Worm (Caenorhabditis elegans) whole organism, L4 larva: ENCODE data around the gene gcp-2.2.

Experiments
- D1046.2 ChIP-seq: fragments of 200-800 bp; sonication (Bioruptor generic); IDR thresholded peaks from 2 replicates; pipeline ENCODE4 v1.3.6; 2022; ENCODE audit warnings: missing genetic modification characterization, missing compliant biosample characterization
- F10B5.3 ChIP-seq: sonication (generic microtip); optimal IDR thresholded peaks from 2 replicates; lab custom pipeline; 2016; ENCODE audit warnings: mild to moderate bottlenecking, missing genetic modification characterization, missing compliant biosample characterization
- Y48G9A.11 ChIP-seq: fragments of 200-800 bp; sonication (Bioruptor generic); IDR thresholded peaks from 2 replicates; pipeline ENCODE4 v1.3.6; 2022; ENCODE audit warnings: missing genetic modification reagents, missing genetic modification characterization, missing compliant biosample characterization
- Y5F2A.4 ChIP-seq: fragments of 200-800 bp; sonication (Bioruptor generic); optimal IDR thresholded peaks from 2 replicates; lab custom pipeline; 2018; ENCODE audit warnings: mild to moderate bottlenecking, missing genetic modification characterization, missing compliant biosample characterization
- Y75B8A.6 ChIP-seq: fragments of 200-800 bp; sonication (Bioruptor generic); IDR thresholded peaks from 2 replicates; pipeline ENCODE4 v1.3.6; 2022; ENCODE audit warnings: missing genetic modification reagents, missing genetic modification characterization, missing compliant biosample characterization
- aha-1 ChIP-seq: fragments of 150-350 bp; peaks from one replicate; lab custom pipeline; 2014; ENCODE audit warnings: missing biosample characterization, missing genetic modification characterization
- ama-1 ChIP-seq: fragments of 150-350 bp; optimal IDR thresholded peaks from 2 replicates; lab custom pipeline; 2014; ENCODE audit warnings: inconsistent platforms, mixed read lengths
- ceh-32 ChIP-seq: sonication (generic microtip); optimal IDR thresholded peaks from 2 replicates; lab custom pipeline; 2016; ENCODE audit warnings: mild to moderate bottlenecking, missing genetic modification characterization, missing compliant biosample characterization; ENCODE audit not compliant: poor library complexity
- ceh-44 ChIP-seq: fragments of 200-800 bp; sonication (Bioruptor generic); IDR thresholded peaks from 2 replicates; pipeline ENCODE4 v1.3.6; 2022; ENCODE audit warnings: missing genetic modification reagents, missing genetic modification characterization, missing compliant biosample characterization
- ceh-62 ChIP-seq: sonication (generic microtip); optimal IDR thresholded peaks from 2 replicates; lab custom pipeline; 2017; ENCODE audit warnings: missing biosample characterization, missing genetic modification characterization
- ces-1 ChIP-seq: fragments of 150-350 bp; sonication (generic microtip); optimal IDR thresholded peaks from 4 replicates; lab custom pipeline; 2014; ENCODE audit warnings: missing biosample characterization, missing genetic modification reagents, missing genetic modification characterization
- ctbp-1 ChIP-seq: fragments of 200-800 bp; sonication (Bioruptor generic); IDR thresholded peaks from 2 replicates; pipeline ENCODE4 v1.3.6; 2022; ENCODE audit warnings: missing genetic modification reagents, missing genetic modification characterization, missing compliant biosample characterization
- daf-16 ChIP-seq, 3 experiments: sonication (generic microtip); optimal IDR thresholded peaks; 2 replicates each; lab custom pipeline; 2016 to 2017; ENCODE audit warnings: missing genetic modification characterization in 3 of 3, missing genetic modification reagents in 3 of 3, mild to moderate bottlenecking in 2 of 3, missing compliant biosample characterization in 2 of 3, missing biosample characterization in 1 of 3, moderate library complexity in 1 of 3
- daf-19 ChIP-seq: fragments of 200-800 bp; sonication (Bioruptor generic); conservative IDR thresholded peaks from 2 replicates; pipeline ENCODE4 v1.3.6; 2022; ENCODE audit warnings: missing genetic modification characterization, missing compliant biosample characterization
- dmd-6 ChIP-seq: fragments of 200-800 bp; sonication (Bioruptor generic); IDR thresholded peaks from 2 replicates; pipeline ENCODE4 v1.3.6; 2022; ENCODE audit warnings: missing genetic modification reagents, missing genetic modification characterization, missing compliant biosample characterization
- dmd-8 ChIP-seq: fragments of 200-800 bp; sonication (Bioruptor generic); IDR thresholded peaks from 2 replicates; pipeline ENCODE4 v1.3.6; 2022; ENCODE audit warnings: missing genetic modification characterization, missing compliant biosample characterization
- dve-1 ChIP-seq: sonication (generic microtip); optimal IDR thresholded peaks from 2 replicates; lab custom pipeline; 2017; ENCODE audit warnings: antibody characterized with exemption, mild to moderate bottlenecking, missing genetic modification characterization, missing compliant biosample characterization; ENCODE audit not compliant: insufficient read depth
- gei-8 ChIP-seq: fragments of 200-800 bp; sonication (Bioruptor generic); optimal IDR thresholded peaks from 2 replicates; lab custom pipeline; 2018; ENCODE audit warnings: mild to moderate bottlenecking, missing genetic modification characterization, missing compliant biosample characterization
- hlh-11 ChIP-seq: fragments of 200-800 bp; sonication (Bioruptor generic); optimal IDR thresholded peaks from 2 replicates; lab custom pipeline; 2018; ENCODE audit warnings: mild to moderate bottlenecking, missing genetic modification characterization, missing compliant biosample characterization
- hmg-1.1 ChIP-seq: fragments of 200-800 bp; sonication (Bioruptor generic); IDR thresholded peaks from 2 replicates; pipeline ENCODE4 v1.3.6; 2022; ENCODE audit warnings: missing genetic modification reagents, missing genetic modification characterization, missing compliant biosample characterization
- lin-1 ChIP-seq: fragments of 200-800 bp; sonication (Bioruptor generic); IDR thresholded peaks from 2 replicates; pipeline ENCODE4 v1.3.6; 2022; ENCODE audit warnings: missing genetic modification reagents, missing genetic modification characterization, missing compliant biosample characterization
- lir-3 ChIP-seq: sonication (generic microtip); optimal IDR thresholded peaks from 2 replicates; lab custom pipeline; 2016; ENCODE audit warnings: mild to moderate bottlenecking, missing genetic modification characterization, missing compliant biosample characterization
- mdl-1 ChIP-seq, 2 experiments: fragments of 150-350 bp in 1 of 2; sonication (generic microtip) in 1 of 2; optimal IDR thresholded peaks; 2 replicates each; lab custom pipeline; 2014 to 2017; ENCODE audit warnings: missing biosample characterization in 2 of 2, missing genetic modification characterization in 2 of 2
- mdt-29 ChIP-seq: fragments of 200-800 bp; sonication (Bioruptor generic); IDR thresholded peaks from 2 replicates; pipeline ENCODE4 v1.3.6; 2022; ENCODE audit warnings: missing genetic modification reagents, missing genetic modification characterization, missing compliant biosample characterization
- mep-1 ChIP-seq: fragments of 150-350 bp; sonication (generic microtip); optimal IDR thresholded peaks from 3 replicates; lab custom pipeline; 2014; ENCODE audit warnings: missing biosample characterization, missing genetic modification characterization
- mes-2 ChIP-seq: sonication (generic microtip); optimal IDR thresholded peaks from 2 replicates; lab custom pipeline; 2016; ENCODE audit warnings: missing genotype, mild to moderate bottlenecking, missing genetic modification characterization, missing compliant biosample characterization; ENCODE audit not compliant: poor library complexity, severe bottlenecking
- mxl-3 ChIP-seq: fragments of 200-800 bp; sonication (Bioruptor generic); optimal IDR thresholded peaks from 2 replicates; lab custom pipeline; 2018; ENCODE audit warnings: mild to moderate bottlenecking, missing genetic modification characterization, missing compliant biosample characterization
- nhr-102 ChIP-seq: sonication (generic microtip); optimal IDR thresholded peaks from 2 replicates; lab custom pipeline; 2016; ENCODE audit warnings: mild to moderate bottlenecking, missing genetic modification characterization, moderate library complexity, missing compliant biosample characterization
- nhr-237 ChIP-seq: sonication (generic microtip); optimal IDR thresholded peaks from 2 replicates; lab custom pipeline; 2017; ENCODE audit warnings: missing biosample characterization, missing genetic modification characterization
- nhr-25 ChIP-seq: sonication (generic microtip); optimal IDR thresholded peaks from 2 replicates; lab custom pipeline; 2017; ENCODE audit warnings: missing genetic modification characterization, mild to moderate bottlenecking, missing compliant biosample characterization, antibody characterized with exemption, moderate library complexity, borderline replicate concordance; ENCODE audit not compliant: insufficient read depth
- nhr-28 ChIP-seq: fragments of 150-350 bp; optimal IDR thresholded peaks from 2 replicates; lab custom pipeline; 2014; ENCODE audit warnings: missing biosample characterization, missing genetic modification characterization
- nhr-42 ChIP-seq: fragments of 200-800 bp; sonication (Bioruptor generic); IDR thresholded peaks from 2 replicates; pipeline ENCODE4 v1.3.6; 2022; ENCODE audit warnings: missing genetic modification characterization, missing compliant biosample characterization
- nhr-48 ChIP-seq: sonication (generic microtip); optimal IDR thresholded peaks from 2 replicates; lab custom pipeline; 2016; ENCODE audit warnings: mild to moderate bottlenecking, missing genetic modification characterization, missing compliant biosample characterization
- nhr-77 ChIP-seq: fragments of 150-350 bp; optimal IDR thresholded peaks from 2 replicates; lab custom pipeline; 2014; ENCODE audit warnings: missing biosample characterization, missing genetic modification characterization
- php-3 ChIP-seq: fragments of 200-800 bp; sonication (Bioruptor generic); IDR thresholded peaks from 2 replicates; pipeline ENCODE4 v1.3.6; 2022; ENCODE audit warnings: missing genetic modification reagents, missing genetic modification characterization, missing compliant biosample characterization
- pqm-1 ChIP-seq: sonication (generic microtip); optimal IDR thresholded peaks from 2 replicates; lab custom pipeline; 2017; ENCODE audit warnings: missing biosample characterization, missing genetic modification characterization
- saeg-2 ChIP-seq: fragments of 200-800 bp; sonication (Bioruptor generic); IDR thresholded peaks from 2 replicates; pipeline ENCODE4 v1.3.6; 2022; ENCODE audit warnings: missing genetic modification reagents, missing genetic modification characterization, missing compliant biosample characterization
- set-16 ChIP-seq: fragments of 200-800 bp; sonication (Bioruptor generic); IDR thresholded peaks from 2 replicates; pipeline ENCODE4 v1.3.6; 2022; ENCODE audit warnings: missing genetic modification reagents, missing genetic modification characterization, missing compliant biosample characterization
- spr-3 ChIP-seq: fragments of 200-800 bp; sonication (Bioruptor generic); optimal IDR thresholded peaks from 2 replicates; lab custom pipeline; 2018; ENCODE audit warnings: mild to moderate bottlenecking, missing genetic modification characterization, missing compliant biosample characterization
- tra-1 ChIP-seq: fragments of 200-800 bp; sonication (Bioruptor generic); IDR thresholded peaks from 2 replicates; pipeline ENCODE4 v1.3.6; 2022; ENCODE audit warnings: missing genetic modification reagents, missing genetic modification characterization, missing compliant biosample characterization
- unc-39 ChIP-seq: sonication (generic microtip); optimal IDR thresholded peaks from 2 replicates; lab custom pipeline; 2017; ENCODE audit warnings: missing biosample characterization, missing genetic modification characterization
- unc-62 ChIP-seq, 3 experiments: fragments of 150-350 bp in 1 of 3; sonication (generic microtip); optimal IDR thresholded peaks in 2 of 3; peaks in 1 of 3; 1 replicate in 1 of 3; 2 replicates in 2 of 3; lab custom pipeline; 2014 to 2017; ENCODE audit warnings: missing biosample characterization in 3 of 3, missing genetic modification characterization in 3 of 3, missing genetic modification reagents in 3 of 3, missing genotype in 1 of 3
- zfp-2 ChIP-seq: sonication (generic microtip); optimal IDR thresholded peaks from 2 replicates; lab custom pipeline; 2016; ENCODE audit warnings: mild to moderate bottlenecking, missing genetic modification characterization, missing compliant biosample characterization
- zfp-3 ChIP-seq: fragments of 200-800 bp; sonication (Bioruptor generic); conservative IDR thresholded peaks from 2 replicates; pipeline ENCODE4 v1.3.6; 2022; ENCODE audit warnings: missing genetic modification reagents, missing genetic modification characterization, missing compliant biosample characterization
- zip-11 ChIP-seq: fragments of 200-800 bp; sonication (Bioruptor generic); IDR thresholded peaks from 2 replicates; pipeline ENCODE4 v1.3.6; 2022; ENCODE audit warnings: missing genetic modification characterization, missing compliant biosample characterization

Gene gcp-2.2

ce11 chrX:11509547-11509946 is 28.0 kb upstream of the gcp-2.2 start:
- no peak for TF ChIP-seq Y75B8A.6 (GFP tag; lab: Robert Waterston, UW)
- peak; percentile 81 for TF ChIP-seq dmd-6
- TF ChIP-seq ama-1 = no peak
- TF ChIP-seq mxl-3 = peak; percentile 34
- no peak for TF ChIP-seq nhr-48 (tag; lab: Kevin White, UChicago)
- 0 out of 2 replicates have a peak, but pooled peaks have one; percentile 26 for TF ChIP-seq php-3 (GFP tag; lab: Robert Waterston, UW)
- TF ChIP-seq lin-1 = 0 out of 2 replicates have a peak, but pooled peaks have one; percentile 24
- TF ChIP-seq dve-1 (tag; lab: Kevin White, UChicago) = peak; percentile 57
- peak; percentile 39 for TF ChIP-seq nhr-77
- no peak for TF ChIP-seq daf-16 (GFP tag; optimal IDR thresholded peaks at IDR 0.05; lab: Kevin White, UChicago)
- peak; percentile 81 for TF ChIP-seq daf-16 (tag; optimal IDR thresholded peaks at IDR 0.05; lab: Kevin White, UChicago)
- TF ChIP-seq tra-1 (GFP tag; lab: Robert Waterston, UW) = 0 out of 2 replicates have a peak, but pooled peaks have one; percentile 17
- TF ChIP-seq hlh-11 (tag; lab: Kevin White, UChicago) = peak; percentile 69
- peak; percentile 96 for TF ChIP-seq pqm-1 (tag; lab: Kevin White, UChicago)
- TF ChIP-seq nhr-28 = peak; percentile 90
- peak in 1 of 2 experiments; percentile 54 for TF ChIP-seq unc-62 (GFP tag; optimal IDR thresholded peaks at IDR 0.05 in 1 of 2; lab: Kevin White, UChicago)
- no peak for TF ChIP-seq unc-62 (tag; optimal IDR thresholded peaks at IDR 0.05; lab: Kevin White, UChicago)
- peak in 1 of 2 experiments; percentile 24 for TF ChIP-seq mdl-1 (tag; optimal IDR thresholded peaks at IDR 0.05; lab: Kevin White, UChicago)
- TF ChIP-seq aha-1 (tag; lab: Kevin White, UChicago) = no peak

ce11 chrX:11511231-11511630 is 26.3 kb upstream of the gcp-2.2 start, which contains the start of gene ccdc-149:
Gene ccdc-149, minus strand, starts transcription at chrX:11511451.
- TF ChIP-seq ceh-62 (tag; lab: Kevin White, UChicago) (no peak), tra-1 (GFP tag; lab: Robert Waterston, UW) (0 out of 2 replicates have a peak, but pooled peaks have one; percentile 27), daf-16 (GFP tag; optimal IDR thresholded peaks at IDR 0.05; lab: Kevin White, UChicago) (no peak), daf-16 (tag; optimal IDR thresholded peaks at IDR 0.05; lab: Kevin White, UChicago) (peak; percentile 13), nhr-102 (tag; lab: Kevin White, UChicago) (peak; percentile 7), dve-1 (tag; lab: Kevin White, UChicago) (no peak), nhr-25 (tag; lab: Kevin White, UChicago) (no peak), nhr-237 (tag; lab: Kevin White, UChicago) (no peak), nhr-48 (tag; lab: Kevin White, UChicago) (no peak), dmd-6 (peak; percentile 5; the same call in 1 of the 2 replicates), lin-1 (0 out of 2 replicates have a peak, but pooled peaks have one; percentile 20), daf-19 (GFP tag; lab: Robert Waterston, UW) (no peak), mep-1 (tag; lab: Kevin White, UChicago) (peak; percentile 25), mxl-3 (no peak), D1046.2 (GFP tag; lab: Robert Waterston, UW) (no peak), hmg-1.1 (GFP tag; lab: Robert Waterston, UW) (0 out of 2 replicates have a peak, but pooled peaks have one; percentile 27), spr-3 (GFP tag; lab: Kevin White, UChicago) (no peak), zfp-2 (tag; lab: Kevin White, UChicago) (no peak), nhr-28 (no peak), Y48G9A.11 (GFP tag; lab: Robert Waterston, UW) (no peak), unc-39 (tag; lab: Kevin White, UChicago) (no peak), gei-8 (GFP tag; lab: Kevin White, UChicago) (no peak)

ce11 chrX:11515381-11515780 is 22.1 kb upstream of the gcp-2.2 start:
- no peak for TF ChIP-seq set-16 (GFP tag; lab: Robert Waterston, UW)
- no peak for TF ChIP-seq Y5F2A.4 (GFP tag; lab: Kevin White, UChicago)
- no peak for TF ChIP-seq mdt-29 (GFP tag; lab: Robert Waterston, UW)
- no peak for TF ChIP-seq lir-3
- no peak for TF ChIP-seq dmd-8 (GFP tag; lab: Robert Waterston, UW)
- no peak for TF ChIP-seq zfp-2 (tag; lab: Kevin White, UChicago)
- no peak for TF ChIP-seq zfp-3 (GFP tag; lab: Robert Waterston, UW)
- no peak for TF ChIP-seq ceh-44
- TF ChIP-seq mes-2 (tag; lab: Kevin White, UChicago) = no peak
- TF ChIP-seq nhr-102 (tag; lab: Kevin White, UChicago) = peak; percentile 74
- no peak for TF ChIP-seq nhr-42 (GFP tag; lab: Robert Waterston, UW)
- TF ChIP-seq ctbp-1 (GFP tag; lab: Robert Waterston, UW) = no peak
- no peak for TF ChIP-seq zip-11
- no peak for TF ChIP-seq ces-1 (GFP tag; lab: Kevin White, UChicago)
- no peak for TF ChIP-seq F10B5.3 (tag; lab: Kevin White, UChicago)
- TF ChIP-seq ceh-32 (tag; lab: Kevin White, UChicago) = no peak
- no peak for TF ChIP-seq saeg-2 (GFP tag; lab: Robert Waterston, UW)
